Fruit fly (Drosophila melanogaster) whole organism, embryonic: ENCODE data around the gene Rcd-1r.

Experiments
- BEAF-32 ChIP-seq: fragments of 200-800 bp; sonication (Bioruptor generic); optimal IDR thresholded peaks from 3 replicates; lab custom pipeline; 2017; ENCODE audit warnings: missing biosample characterization, missing genetic modification characterization, mild to moderate bottlenecking, moderate library complexity, missing genetic modification reagents
- BtbVII ChIP-seq: fragments of 200-800 bp; sonication (Bioruptor generic); optimal IDR thresholded peaks from 3 replicates; lab custom pipeline; 2017; ENCODE audit warnings: missing biosample characterization, mild to moderate bottlenecking, missing genetic modification characterization
- C15 ChIP-seq: fragments of 200-800 bp; sonication (Bioruptor generic); IDR thresholded peaks from 3 replicates; pipeline ENCODE4 v1.3.6; 2022; ENCODE audit warnings: missing biosample characterization, missing genetic modification characterization
- CG11723 ChIP-seq: fragments of 200-800 bp; sonication (Bioruptor generic); optimal IDR thresholded peaks from 2 replicates; lab custom pipeline; 2017; ENCODE audit warnings: missing biosample characterization, mild to moderate bottlenecking, missing genetic modification characterization
- CG12155 ChIP-seq: fragments of 200-800 bp; sonication (Bioruptor generic); optimal IDR thresholded peaks from 3 replicates; lab custom pipeline; 2016; ENCODE audit warnings: missing biosample characterization, missing genetic modification characterization
- CG1233 ChIP-seq: fragments of 200-800 bp; sonication (Bioruptor generic); optimal IDR thresholded peaks from 4 replicates; lab custom pipeline; 2018; ENCODE audit warnings: missing biosample characterization, mild to moderate bottlenecking, missing genetic modification characterization
- CG13424 ChIP-seq: fragments of 200-800 bp; sonication (Bioruptor generic); optimal IDR thresholded peaks from 2 replicates; lab custom pipeline; 2019; ENCODE audit warnings: missing biosample characterization, mild to moderate bottlenecking, missing genetic modification characterization, moderate library complexity
- CG15479 ChIP-seq: fragments of 200-800 bp; sonication (Bioruptor generic); optimal IDR thresholded peaks from 3 replicates; lab custom pipeline; 2019; ENCODE audit warnings: missing biosample characterization, mild to moderate bottlenecking, missing genetic modification characterization, moderate library complexity
- CG16815 ChIP-seq: fragments of 200-800 bp; sonication (Bioruptor generic); optimal IDR thresholded peaks from 3 replicates; lab custom pipeline; 2017; ENCODE audit warnings: missing biosample characterization, mild to moderate bottlenecking, missing genetic modification characterization
- CG17612 ChIP-seq: fragments of 200-800 bp; sonication (Bioruptor generic); IDR thresholded peaks from 2 replicates; pipeline ENCODE4 v1.3.6; 2022; ENCODE audit warnings: missing biosample characterization, missing genetic modification characterization
- CG2875 ChIP-seq: fragments of 200-800 bp; sonication (Bioruptor generic); optimal IDR thresholded peaks from 2 replicates; lab custom pipeline; 2017; ENCODE audit warnings: missing biosample characterization, mild to moderate bottlenecking, missing genetic modification characterization, missing genetic modification reagents
- CG31388 ChIP-seq: fragments of 200-800 bp; sonication (Bioruptor generic); optimal IDR thresholded peaks from 2 replicates; lab custom pipeline; 2016; ENCODE audit warnings: missing biosample characterization, missing genetic modification characterization
- CG32772 ChIP-seq: fragments of 200-800 bp; sonication (Bioruptor generic); IDR thresholded peaks from 2 replicates; pipeline ENCODE4 v1.3.6; 2022; ENCODE audit warnings: missing biosample characterization, missing genetic modification characterization
- CG33557 ChIP-seq: fragments of 200-800 bp; sonication (Bioruptor generic); optimal IDR thresholded peaks from 2 replicates; lab custom pipeline; 2019; ENCODE audit warnings: missing biosample characterization, mild to moderate bottlenecking, missing genetic modification characterization, moderate library complexity
- CG3995 ChIP-seq: fragments of 200-800 bp; sonication (Bioruptor generic); optimal IDR thresholded peaks from 3 replicates; lab custom pipeline; 2016; ENCODE audit warnings: missing biosample characterization, missing genetic modification characterization
- CG4282 ChIP-seq: fragments of 200-800 bp; sonication (Bioruptor generic); optimal IDR thresholded peaks from 2 replicates; lab custom pipeline; 2016; ENCODE audit warnings: missing biosample characterization, missing genetic modification characterization
- CG43689 ChIP-seq: fragments of 200-800 bp; sonication (Bioruptor generic); IDR thresholded peaks from 2 replicates; pipeline ENCODE4 v1.3.6; 2022; ENCODE audit warnings: missing biosample characterization, missing genetic modification characterization
- CG5953 ChIP-seq: fragments of 200-800 bp; sonication (Bioruptor generic); IDR thresholded peaks from 2 replicates; pipeline ENCODE4 v1.3.6; 2022; ENCODE audit warnings: missing biosample characterization, missing genetic modification characterization
- CG7357 ChIP-seq: fragments of 200-800 bp; sonication (Bioruptor generic); IDR thresholded peaks from 3 replicates; pipeline ENCODE4 v1.3.6; 2022; ENCODE audit warnings: missing biosample characterization, missing genetic modification characterization
- CG7928 ChIP-seq: fragments of 200-800 bp; sonication (Bioruptor generic); optimal IDR thresholded peaks from 2 replicates; lab custom pipeline; 2017; ENCODE audit warnings: missing biosample characterization, mild to moderate bottlenecking, missing genetic modification characterization
- CG8765 ChIP-seq: fragments of 200-800 bp; sonication (Bioruptor generic); IDR thresholded peaks from 2 replicates; pipeline ENCODE4 v1.3.6; 2022; ENCODE audit warnings: missing biosample characterization, missing genetic modification characterization
- Drgx ChIP-seq: fragments of 200-800 bp; sonication (Bioruptor generic); IDR thresholded peaks from 2 replicates; pipeline ENCODE4 v1.3.6; 2022; ENCODE audit warnings: missing biosample characterization, missing genetic modification characterization
- Gug ChIP-seq: fragments of 200-800 bp; sonication (Bioruptor generic); IDR thresholded peaks from 4 replicates; pipeline ENCODE4 v1.3.6; 2022; ENCODE audit warnings: missing biosample characterization, missing genetic modification characterization
- Hr3 ChIP-seq: fragments of 200-800 bp; sonication (Bioruptor generic); optimal IDR thresholded peaks from 3 replicates; lab custom pipeline; 2016; ENCODE audit warnings: missing biosample characterization, missing genetic modification characterization
- Hr78 ChIP-seq, 2 experiments: fragments of 200-800 bp in 1 of 2; fragments of >200 bp in 1 of 2; sonication (Bioruptor generic) in 1 of 2; optimal IDR thresholded peaks; 2 replicates each; lab custom pipeline; 2017 to 2019; ENCODE audit warnings: missing biosample characterization in 2 of 2, missing genetic modification characterization in 2 of 2, mild to moderate bottlenecking in 1 of 2, moderate library complexity in 1 of 2
- Med ChIP-seq: fragments of 200-800 bp; sonication (Bioruptor generic); peaks from one replicate; lab custom pipeline; 2016; ENCODE audit warnings: missing biosample characterization, missing genetic modification characterization, mild to moderate bottlenecking, inconsistent platforms, moderate library complexity
- Nf-YB ChIP-seq: fragments of 200-800 bp; sonication (Bioruptor generic); optimal IDR thresholded peaks from 3 replicates; lab custom pipeline; 2019; ENCODE audit warnings: missing biosample characterization, mild to moderate bottlenecking, missing genetic modification characterization, moderate library complexity
- Ravus ChIP-seq: fragments of 200-800 bp; sonication (Bioruptor generic); IDR thresholded peaks from 2 replicates; pipeline ENCODE4 v1.3.6; 2022; ENCODE audit warnings: missing biosample characterization, missing genetic modification characterization
- Sin3A ChIP-seq: fragments of >200 bp; optimal IDR thresholded peaks from 2 replicates; lab custom pipeline; 2018
- Tbp ChIP-seq: fragments of >200 bp; optimal IDR thresholded peaks from 2 replicates; lab custom pipeline; 2018; ENCODE audit warnings: missing biosample characterization, missing genetic modification characterization
- YL-1 ChIP-seq: fragments of 200-800 bp; sonication (Bioruptor generic); optimal IDR thresholded peaks from 3 replicates; lab custom pipeline; 2017; ENCODE audit warnings: missing biosample characterization, mild to moderate bottlenecking, missing genetic modification characterization
- al ChIP-seq: fragments of 200-800 bp; sonication (Bioruptor generic); IDR thresholded peaks from 2 replicates; pipeline ENCODE4 v1.3.6; 2022; ENCODE audit warnings: missing biosample characterization, missing genetic modification characterization
- ci ChIP-seq: fragments of 200-800 bp; sonication (Bioruptor generic); IDR thresholded peaks from 3 replicates; pipeline ENCODE4 v1.3.6; 2022; ENCODE audit warnings: missing biosample characterization, missing genetic modification characterization
- dan ChIP-seq: fragments of 200-800 bp; sonication (Bioruptor generic); IDR thresholded peaks from 2 replicates; pipeline ENCODE4 v1.3.6; 2022; ENCODE audit warnings: missing biosample characterization, missing genetic modification characterization
- eve ChIP-seq, 2 experiments: fragments of >200 bp; optimal IDR thresholded peaks; 2 replicates each; lab custom pipeline; 2017; ENCODE audit warnings: missing biosample characterization in 2 of 2, missing genetic modification characterization in 2 of 2
- fru ChIP-seq: fragments of >200 bp; optimal IDR thresholded peaks from 2 replicates; lab custom pipeline; 2017
- gce ChIP-seq: fragments of 200-800 bp; sonication (Bioruptor generic); IDR thresholded peaks from 3 replicates; pipeline ENCODE4 v1.3.6; 2022; ENCODE audit warnings: missing biosample characterization, missing genetic modification characterization
- lilli ChIP-seq: fragments of 200-800 bp; sonication (Bioruptor generic); optimal IDR thresholded peaks from 3 replicates; lab custom pipeline; 2016; ENCODE audit warnings: missing biosample characterization, missing genetic modification characterization
- lola ChIP-seq, 3 experiments: fragments of >200 bp in 2 of 3; fragments of 200-800 bp in 1 of 3; sonication (Bioruptor generic) in 1 of 3; optimal IDR thresholded peaks; 2 replicates each; lab custom pipeline; 2017 to 2019; ENCODE audit warnings: missing biosample characterization in 3 of 3, missing genetic modification characterization in 3 of 3, mild to moderate bottlenecking in 1 of 3, moderate library complexity in 1 of 3
- luna ChIP-seq: fragments of 200-800 bp; sonication (Bioruptor generic); optimal IDR thresholded peaks from 2 replicates; lab custom pipeline; 2016; ENCODE audit warnings: missing biosample characterization, missing genetic modification characterization
- maf-S ChIP-seq: fragments of 200-800 bp; sonication (Bioruptor generic); optimal IDR thresholded peaks from 2 replicates; lab custom pipeline; 2016; ENCODE audit warnings: missing biosample characterization, missing genetic modification characterization
- nerfin-2 ChIP-seq: fragments of 200-800 bp; sonication (Bioruptor generic); IDR thresholded peaks from 2 replicates; pipeline ENCODE4 v1.3.6; 2022; ENCODE audit warnings: missing biosample characterization, missing genetic modification characterization; ENCODE audit not compliant: partially characterized antibody
- org-1 ChIP-seq: fragments of 200-800 bp; sonication (Bioruptor generic); optimal IDR thresholded peaks from 2 replicates; lab custom pipeline; 2017; ENCODE audit warnings: missing biosample characterization, missing genetic modification characterization
- pfk ChIP-seq: fragments of 200-800 bp; sonication (Bioruptor generic); optimal IDR thresholded peaks from 2 replicates; lab custom pipeline; 2018; ENCODE audit warnings: missing biosample characterization, mild to moderate bottlenecking, missing genetic modification characterization, moderate library complexity
- pho ChIP-seq: fragments of 200-800 bp; sonication (Bioruptor generic); optimal IDR thresholded peaks from 2 replicates; lab custom pipeline; 2016; ENCODE audit warnings: missing biosample characterization, missing genetic modification characterization
- run ChIP-seq: fragments of 200-800 bp; sonication (Bioruptor generic); optimal IDR thresholded peaks from 3 replicates; lab custom pipeline; 2018; ENCODE audit warnings: missing biosample characterization, mild to moderate bottlenecking, missing genetic modification characterization
- sd ChIP-seq: fragments of 200-800 bp; sonication (Bioruptor generic); optimal IDR thresholded peaks from 3 replicates; lab custom pipeline; 2018; ENCODE audit warnings: missing biosample characterization, mild to moderate bottlenecking, missing genetic modification characterization, moderate library complexity
- seq ChIP-seq: fragments of 200-800 bp; sonication (Bioruptor generic); IDR thresholded peaks from 2 replicates; pipeline ENCODE4 v1.3.6; 2022; ENCODE audit warnings: missing biosample characterization, missing genetic modification characterization
- slbo ChIP-seq: fragments of 200-800 bp; sonication (Bioruptor generic); IDR thresholded peaks from 2 replicates; pipeline ENCODE4 v1.3.6; 2022; ENCODE audit warnings: missing biosample characterization, missing genetic modification characterization
- slou ChIP-seq: fragments of 200-800 bp; sonication (Bioruptor generic); optimal IDR thresholded peaks from 3 replicates; lab custom pipeline; 2016; ENCODE audit warnings: missing biosample characterization, missing genetic modification characterization
- tll ChIP-seq, 2 experiments: fragments of 200-800 bp in 1 of 2; fragments of >200 bp in 1 of 2; sonication (Bioruptor generic) in 1 of 2; optimal IDR thresholded peaks; 2 replicates each; lab custom pipeline; 2017 to 2019; ENCODE audit warnings: missing biosample characterization in 2 of 2, missing genetic modification characterization in 2 of 2, mild to moderate bottlenecking in 1 of 2, moderate library complexity in 1 of 2

The Rcd-1r gene

DNA sequence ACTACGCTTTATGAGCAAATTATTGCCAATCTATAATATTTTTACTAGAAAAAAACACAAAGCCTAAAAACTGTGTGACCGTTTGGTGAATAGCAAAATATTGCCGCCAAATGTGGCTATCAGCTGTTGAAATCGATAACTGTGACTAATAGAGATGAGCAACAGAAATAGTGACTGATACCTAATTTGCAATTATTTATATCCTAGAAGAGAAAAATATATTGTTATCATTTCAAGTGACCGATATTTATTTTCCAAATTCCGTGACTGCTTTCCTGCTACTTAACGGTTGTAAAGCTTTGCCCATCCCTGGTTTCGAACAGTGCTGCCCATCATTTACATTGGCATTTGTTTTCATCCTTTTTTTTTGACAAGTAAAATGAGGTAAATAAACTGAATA is 16.6 kb downstream of the Rcd-1r start, which contains the start of the genes alien and CG18661 (continued):
- TF ChIP-seq CG16815 (GFP tag; lab: Kevin White, UChicago) (peak; percentile 90), CG15479 (no peak), dan (GFP tag; lab: Robert Waterston, UW) (0 out of 2 replicates have a peak, but pooled peaks have one; percentile 13), CG5953 (peak; percentile 91), lola (GFP tag; optimal IDR thresholded peaks at IDR 0.05; lab: Kevin White, UChicago) (peak in 1 of 3 experiments; percentile 87), Drgx (GFP tag; lab: Robert Waterston, UW) (peak; percentile 75), CG2875 (peak; percentile 11), slou (peak; percentile 93), Med (GFP tag; lab: Kevin White, UChicago) (peak; percentile 96), CG31388 (no peak), BtbVII (GFP tag; lab: Kevin White, UChicago) (no peak), CG13424 (peak; percentile 74), Ravus (GFP tag; lab: Robert Waterston, UW) (peak; percentile 85), maf-S (GFP tag; lab: Kevin White, UChicago) (peak; percentile 93), CG4282 (GFP tag; lab: Kevin White, UChicago) (peak; percentile 88), CG32772 (GFP tag; lab: Robert Waterston, UW) (peak; percentile 91), run (tag; lab: Kevin White, UChicago) (peak; percentile 54), lilli (GFP tag; lab: Kevin White, UChicago) (peak; percentile 96), CG8765 (peak; percentile 88), org-1 (GFP tag; lab: Kevin White, UChicago) (peak; percentile 51), CG12155 (peak; percentile 89), nerfin-2 (peak; percentile 33; the same call in 1 of the 2 replicates), CG33557 (peak; percentile 27), CG11723 (GFP tag; lab: Kevin White, UChicago) (peak; percentile 48), Nf-YB (GFP tag; lab: Kevin White, UChicago) (peak; percentile 12), gce (GFP tag; lab: Robert Waterston, UW) (peak; percentile 58; the same call in 2 of the 3 replicates), Gug (GFP tag; lab: Robert Waterston, UW) (peak; percentile 92), seq (peak; percentile 84), fru (lab: Kevin White, UChicago) (no peak), CG7928 (GFP tag; lab: Kevin White, UChicago) (peak; percentile 91), pfk (GFP tag; lab: Kevin White, UChicago) (no peak), ci (GFP tag; lab: Robert Waterston, UW) (peak; percentile 93), luna (GFP tag; lab: Kevin White, UChicago) (peak; percentile 94), CG17612 (peak; percentile 45), CG3995 (peak; percentile 98), YL-1 (peak; percentile 52), BEAF-32 (GFP tag; lab: Kevin White, UChicago) (peak; percentile 73), sd (tag; lab: Kevin White, UChicago) (peak; percentile 70), Hr78 (GFP tag; optimal IDR thresholded peaks at IDR 0.05; lab: Kevin White, UChicago) (no peak), slbo (peak; percentile 98), pho (GFP tag; lab: Kevin White, UChicago) (peak; percentile 83), al (GFP tag; lab: Robert Waterston, UW) (peak; percentile 88), Hr3 (GFP tag; lab: Kevin White, UChicago) (peak; percentile 64), tll (GFP tag; optimal IDR thresholded peaks at IDR 0.05; lab: Kevin White, UChicago) (peak in 1 of 2 experiments; percentile 17), CG7357 (peak; percentile 66), C15 (peak; percentile 86; the same call in 2 of the 3 replicates), Tbp (GFP tag; lab: Kevin White, UChicago) (no peak), CG43689 (GFP tag; lab: Robert Waterston, UW) (peak; percentile 55; the same call in 1 of the 2 replicates), Sin3A (lab: Kevin White, UChicago) (peak; percentile 52), eve (GFP tag; optimal IDR thresholded peaks at IDR 0.05; lab: Kevin White, UChicago) (no peak), CG1233 (GFP tag; lab: Kevin White, UChicago) (peak; percentile 37)
